Fruit fly (Drosophila melanogaster) whole organism, larva: ENCODE measurements around the gene CG7488.

Experiments used
- noc ChIP-seq: fragments of 200-800 bp; sonication (Bioruptor generic); optimal IDR thresholded peaks from 3 replicates; lab custom pipeline; 2019; ENCODE audit warnings: missing biosample characterization, mild to moderate bottlenecking, missing genetic modification characterization, moderate library complexity

The CG7488 gene

DNA sequence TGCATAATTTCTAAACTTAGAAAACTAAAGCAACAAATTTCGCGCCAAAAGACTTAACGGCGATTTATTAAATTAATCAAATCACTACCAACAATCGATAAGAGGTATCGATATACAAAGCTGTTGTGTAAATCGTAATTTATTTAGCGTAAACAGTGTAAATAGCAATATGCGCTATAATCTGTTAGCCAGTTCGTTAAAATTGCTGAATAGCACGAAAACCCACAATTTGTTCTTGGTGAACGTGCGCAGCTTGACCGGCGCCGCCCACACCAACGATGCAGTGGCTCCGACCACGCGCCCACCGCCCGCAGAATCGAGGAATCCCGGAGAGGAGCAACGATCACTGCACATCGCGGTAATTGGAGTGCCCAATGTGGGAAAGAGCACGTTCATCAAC lies at the start of gene CG7488:
CG7488 (plus strand) TSS at position 99 of the 400 bp plus-strand sequence.
- TF ChIP-seq noc (tag; lab: Kevin White, UChicago): no peak

DNA sequence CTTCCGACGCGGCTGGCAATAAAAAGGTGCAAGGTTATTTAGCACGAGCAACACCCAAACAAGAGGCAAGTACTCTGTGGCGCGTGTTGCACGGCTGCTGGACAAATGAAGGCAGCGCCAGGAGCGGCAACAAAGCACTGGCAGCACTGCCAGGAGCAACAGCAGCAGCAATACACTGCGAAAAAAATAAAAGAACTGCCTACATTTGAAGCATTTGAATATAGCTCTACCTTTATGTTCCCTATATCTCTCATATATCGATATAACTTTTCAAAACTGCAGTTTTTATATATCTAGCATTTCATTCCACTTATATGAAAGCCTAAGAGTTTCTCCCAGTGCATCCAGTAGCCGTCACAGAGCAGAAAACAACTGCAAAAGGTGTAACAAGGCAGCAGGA lies 38.0 kb upstream of the CG7488 start:
- TF ChIP-seq noc (tag; lab: Kevin White, UChicago): no peak

DNA sequence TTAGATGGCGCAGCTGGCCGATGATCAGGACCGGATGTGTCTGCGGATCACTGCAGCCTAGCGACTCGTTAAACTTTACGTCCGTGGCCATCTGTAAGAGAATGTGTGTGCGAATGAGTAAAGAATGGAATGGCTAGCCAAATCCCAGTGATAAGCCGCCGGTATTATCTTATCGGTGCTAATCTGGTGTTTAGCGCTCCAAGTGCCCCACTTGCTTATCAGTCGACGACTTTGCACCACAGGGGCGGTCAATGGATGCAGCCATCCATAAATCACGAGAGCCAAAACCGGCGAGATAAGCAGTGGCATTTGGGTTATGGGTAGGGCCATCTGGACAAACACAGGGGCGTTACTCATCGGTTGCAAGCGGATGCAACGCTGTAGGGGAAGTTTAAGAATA lies 35.2 kb upstream of the CG7488 start:
- TF ChIP-seq noc (tag; lab: Kevin White, UChicago): peak; percentile 55

DNA sequence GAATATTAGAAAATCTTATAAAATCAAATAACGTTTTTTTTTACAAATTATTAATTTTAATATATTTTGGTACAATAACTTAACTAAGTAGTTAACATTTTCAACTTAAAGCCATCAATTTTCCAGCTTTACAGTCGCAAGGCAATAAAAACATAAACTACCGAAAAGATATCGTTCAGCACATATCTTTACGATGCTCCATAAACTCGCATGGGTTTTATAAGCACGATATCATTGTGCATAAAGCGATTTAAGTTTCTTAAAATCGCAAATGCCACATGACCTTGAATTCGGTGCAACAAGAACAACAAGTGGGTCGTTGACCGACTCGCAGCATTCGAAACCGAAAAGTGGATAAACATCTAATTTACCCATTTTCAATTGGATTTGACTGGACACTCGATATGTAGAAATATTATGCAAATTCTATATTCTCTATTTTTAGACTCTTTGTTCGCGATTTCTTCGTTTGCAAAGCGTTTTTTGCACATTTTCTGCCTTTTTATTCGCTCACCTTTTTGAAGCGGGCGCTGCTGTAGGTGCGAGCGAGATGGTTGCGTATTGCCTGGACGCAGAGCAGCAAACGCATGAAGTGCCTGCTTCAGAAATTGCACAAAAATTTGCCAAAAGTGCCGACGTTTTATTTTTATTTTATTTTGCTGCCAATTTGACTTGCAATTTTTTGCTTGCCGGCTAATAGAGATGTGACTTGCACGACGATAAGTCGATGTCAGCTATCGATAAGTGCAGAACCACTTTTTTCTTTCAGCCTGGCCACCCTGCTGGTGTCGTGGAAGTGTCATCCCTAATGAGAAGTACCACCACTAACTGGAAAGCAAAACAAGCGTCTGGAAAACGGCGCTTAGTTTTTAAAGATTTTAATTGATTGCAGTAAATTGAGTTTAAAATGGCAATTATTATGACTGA lies 34.2 kb upstream of the CG7488 start, which contains the start of gene Spc25:
Spc25 (plus strand) TSS at position 817 of the 927 bp plus-strand sequence.
- TF ChIP-seq noc (tag; lab: Kevin White, UChicago): no peak

DNA sequence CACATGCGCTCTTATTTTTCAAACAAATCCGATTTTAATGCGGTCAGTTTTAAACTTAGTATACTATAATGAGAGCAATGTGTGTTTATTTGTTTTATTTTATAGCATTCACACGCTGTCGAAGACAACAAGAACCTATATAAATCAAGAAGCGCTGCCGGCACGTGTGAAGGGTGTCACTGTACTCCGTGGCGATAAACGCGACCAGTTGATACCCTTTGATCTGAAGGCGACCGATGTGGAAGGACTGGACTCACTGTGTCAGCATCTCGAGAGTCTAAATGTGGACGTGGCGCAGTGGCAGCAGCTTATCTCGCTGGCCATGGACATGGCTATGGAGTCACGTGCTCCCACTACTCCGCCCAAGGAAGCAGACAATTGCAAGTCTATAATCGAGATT lies 32.8 kb upstream of the CG7488 start:
- TF ChIP-seq noc (tag; lab: Kevin White, UChicago): no peak

DNA sequence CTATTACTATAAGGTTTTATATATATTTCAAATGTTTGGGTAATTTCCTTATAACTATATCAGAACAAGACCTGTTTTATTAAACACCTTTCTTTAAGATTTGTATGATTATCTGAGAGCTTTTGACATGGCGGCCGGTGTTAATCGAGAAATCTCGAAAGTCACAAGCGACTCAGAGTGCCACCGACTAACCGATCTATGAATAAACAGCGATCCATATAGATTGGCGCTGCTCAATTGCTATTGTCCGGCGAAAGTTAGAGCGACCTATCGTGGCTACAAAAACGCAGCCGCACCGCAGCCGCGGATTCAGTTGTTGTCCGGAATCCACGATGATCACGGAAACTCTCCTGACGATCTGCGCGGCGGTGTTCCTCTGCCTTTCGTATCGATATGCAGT lies 31.9 kb upstream of the CG7488 start, which contains the start of gene Cyp304a1:
Cyp304a1 (plus strand) TSS at position 301 of the 400 bp plus-strand sequence.
- TF ChIP-seq noc (tag; lab: Kevin White, UChicago): no peak

DNA sequence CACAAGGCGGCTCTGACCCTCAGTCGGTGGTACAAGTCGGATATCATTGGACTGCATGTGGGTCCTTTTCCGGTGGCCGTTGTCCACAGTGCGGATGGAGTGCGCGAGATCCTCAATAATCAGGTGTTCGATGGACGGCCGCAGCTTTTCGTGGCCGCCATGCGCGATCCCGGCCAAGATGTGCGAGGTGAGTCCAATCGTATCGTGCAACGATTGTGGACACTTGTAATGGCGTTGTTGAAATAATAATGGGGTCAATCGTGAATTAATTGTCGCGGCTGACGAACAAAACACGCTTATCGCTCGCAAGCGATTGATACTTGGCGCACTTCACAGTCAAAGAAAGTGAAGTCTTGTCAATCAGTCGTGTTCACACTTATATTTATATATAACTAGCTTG lies 31.4 kb upstream of the CG7488 start:
- no peak for TF ChIP-seq noc (tag; lab: Kevin White, UChicago)

DNA sequence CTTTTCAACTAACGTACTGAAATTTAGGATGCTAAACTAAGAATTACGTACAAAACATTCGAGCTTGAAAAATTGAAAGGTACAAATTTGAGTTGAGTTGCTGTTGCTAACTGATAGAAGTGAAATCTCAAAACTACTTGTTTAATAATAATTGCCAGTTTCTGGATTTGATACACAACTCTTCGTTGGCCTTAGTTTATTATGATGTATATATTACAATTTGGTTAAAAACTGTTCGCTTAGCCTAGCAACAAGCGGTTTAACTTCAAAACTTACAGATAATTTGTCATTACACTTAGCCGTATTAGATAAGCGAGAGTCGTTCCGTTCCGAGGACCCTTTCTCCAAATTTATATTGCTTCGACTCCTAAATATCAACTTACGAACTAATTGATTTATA lies 27.8 kb upstream of the CG7488 start, which contains the start of the genes CG14384 and grsm:
CG14384 (minus strand) TSS at position 101 of the 400 bp plus-strand sequence.
grsm (minus strand) TSS at position 101 of the 400 bp plus-strand sequence.
- TF ChIP-seq noc (tag; lab: Kevin White, UChicago): no peak

DNA sequence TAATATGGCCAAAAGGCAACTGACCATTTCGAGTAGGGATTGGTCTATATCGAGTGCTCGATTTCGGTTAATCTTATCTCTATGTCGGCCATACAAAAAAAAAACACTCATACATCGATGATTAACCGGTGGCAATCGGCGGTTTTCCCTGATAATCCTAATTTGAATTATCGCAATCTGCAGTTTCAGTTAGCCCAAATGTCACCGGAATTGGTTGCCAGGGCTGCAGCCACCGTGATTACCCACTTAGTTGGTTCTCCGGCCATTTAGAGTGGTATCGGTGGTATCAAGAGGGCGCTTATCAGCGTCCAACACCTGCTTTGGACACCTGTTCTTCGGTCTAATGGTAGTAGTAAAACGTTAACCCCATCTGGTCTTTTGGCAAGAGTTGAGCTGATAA lies 23.3 kb upstream of the CG7488 start:
- no peak for TF ChIP-seq noc (tag; lab: Kevin White, UChicago)

DNA sequence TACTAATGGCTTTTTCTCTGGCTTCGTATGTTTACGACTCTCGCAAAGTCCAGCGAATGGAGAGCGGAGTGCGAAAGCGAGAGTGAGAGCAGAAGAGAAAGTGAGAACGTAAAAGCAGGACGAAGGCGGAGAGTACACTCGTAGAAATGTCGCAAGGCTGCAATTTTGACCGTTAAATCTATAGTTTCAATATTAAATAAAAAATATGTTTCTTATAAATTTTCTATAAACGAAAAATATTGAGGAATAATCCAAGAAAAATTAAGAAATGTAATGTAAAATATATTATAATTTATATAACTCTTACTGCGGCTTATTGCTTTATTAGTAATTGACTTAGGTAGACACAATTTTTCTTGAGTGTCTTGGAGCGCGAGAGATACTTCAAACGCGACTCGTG lies 21.0 kb upstream of the CG7488 start:
- TF ChIP-seq noc (tag; lab: Kevin White, UChicago): no peak

DNA sequence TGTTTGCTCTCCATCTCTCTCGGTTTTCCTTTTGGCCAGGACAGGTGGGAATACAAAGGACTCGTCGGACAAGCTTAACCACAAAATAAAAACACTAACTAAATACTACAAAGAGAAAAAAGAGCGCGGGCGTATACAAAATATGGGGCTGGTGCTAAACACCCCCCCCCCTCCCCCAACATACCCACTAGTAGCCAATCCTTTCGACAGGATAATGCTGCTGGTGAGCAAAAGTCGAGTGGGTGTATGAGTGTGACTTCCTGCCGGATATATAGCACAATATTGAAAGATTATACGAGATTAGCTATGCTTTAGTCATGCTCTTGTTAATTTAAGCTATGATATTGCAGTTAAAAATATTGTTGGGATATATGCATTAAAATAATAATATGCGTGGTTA lies 20.2 kb upstream of the CG7488 start:
- no peak for TF ChIP-seq noc (tag; lab: Kevin White, UChicago)

DNA sequence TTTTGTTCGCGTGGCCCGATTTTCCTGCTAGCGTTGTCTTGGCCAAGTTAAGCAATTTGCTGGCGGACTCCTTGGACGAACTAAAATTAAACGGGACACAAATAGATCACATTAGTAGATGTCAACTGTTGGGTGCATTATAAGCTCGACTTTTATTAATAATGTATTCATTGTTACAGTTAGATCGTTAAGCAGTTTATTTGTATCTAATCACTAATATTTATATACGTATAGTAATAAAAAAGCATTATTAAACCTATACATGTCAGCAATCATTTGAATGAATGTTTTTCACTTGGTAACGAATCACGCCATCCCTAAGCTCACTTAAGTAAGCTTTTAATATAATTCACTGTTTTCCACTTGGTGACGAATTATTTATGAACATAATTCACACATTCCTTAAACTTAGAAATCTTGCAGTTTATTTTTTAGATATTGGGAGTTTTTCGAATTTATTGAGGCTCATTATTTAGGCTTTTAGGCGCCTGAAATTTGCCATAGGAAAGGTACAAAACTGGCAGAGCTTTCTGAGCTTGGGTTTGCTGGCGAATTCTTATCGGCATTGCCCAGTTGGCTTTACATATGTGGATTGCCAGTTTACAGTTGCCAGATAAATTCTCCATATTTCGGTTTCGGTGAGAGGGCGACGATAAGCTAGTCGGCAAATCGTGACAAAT lies 17.9 kb upstream of the CG7488 start, which contains the start of the genes CG7381 and CG7091:
CG7381 (minus strand) TSS at position 101 of the 680 bp plus-strand sequence.
CG7091 (plus strand) TSS at position 630 of the 680 bp plus-strand sequence.
- no peak for TF ChIP-seq noc (tag; lab: Kevin White, UChicago)

DNA sequence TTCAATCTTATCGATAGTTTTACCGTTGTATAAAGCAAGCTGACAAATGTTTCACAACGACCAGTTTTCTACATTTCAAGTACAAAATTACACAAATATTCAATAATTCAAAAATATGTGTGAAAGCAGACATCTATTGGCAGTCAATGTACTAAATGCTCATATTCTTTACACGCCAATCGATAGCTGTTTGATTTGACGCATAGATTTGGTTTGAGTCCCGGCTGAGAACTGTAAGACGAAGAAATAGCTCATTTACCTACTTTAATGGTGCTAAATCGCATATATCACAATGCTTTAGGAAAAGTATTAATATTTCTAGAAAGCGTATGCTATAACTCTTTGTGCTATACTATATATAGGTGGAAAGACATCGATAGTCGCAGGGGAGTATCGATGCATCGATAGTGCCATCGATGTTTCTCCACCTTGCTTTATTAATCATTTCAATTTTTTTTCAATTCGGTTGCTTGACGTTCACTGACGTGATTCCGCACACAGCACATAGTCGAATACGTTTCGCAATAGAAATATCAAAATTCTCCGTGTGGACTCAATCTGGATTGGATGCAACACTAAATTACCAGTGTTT lies 14.7 kb upstream of the CG7488 start, which contains the start of gene Paip2:
Paip2 (plus strand) TSS at position 165 of the 592 bp plus-strand sequence.
- no peak for TF ChIP-seq noc (tag; lab: Kevin White, UChicago)

DNA sequence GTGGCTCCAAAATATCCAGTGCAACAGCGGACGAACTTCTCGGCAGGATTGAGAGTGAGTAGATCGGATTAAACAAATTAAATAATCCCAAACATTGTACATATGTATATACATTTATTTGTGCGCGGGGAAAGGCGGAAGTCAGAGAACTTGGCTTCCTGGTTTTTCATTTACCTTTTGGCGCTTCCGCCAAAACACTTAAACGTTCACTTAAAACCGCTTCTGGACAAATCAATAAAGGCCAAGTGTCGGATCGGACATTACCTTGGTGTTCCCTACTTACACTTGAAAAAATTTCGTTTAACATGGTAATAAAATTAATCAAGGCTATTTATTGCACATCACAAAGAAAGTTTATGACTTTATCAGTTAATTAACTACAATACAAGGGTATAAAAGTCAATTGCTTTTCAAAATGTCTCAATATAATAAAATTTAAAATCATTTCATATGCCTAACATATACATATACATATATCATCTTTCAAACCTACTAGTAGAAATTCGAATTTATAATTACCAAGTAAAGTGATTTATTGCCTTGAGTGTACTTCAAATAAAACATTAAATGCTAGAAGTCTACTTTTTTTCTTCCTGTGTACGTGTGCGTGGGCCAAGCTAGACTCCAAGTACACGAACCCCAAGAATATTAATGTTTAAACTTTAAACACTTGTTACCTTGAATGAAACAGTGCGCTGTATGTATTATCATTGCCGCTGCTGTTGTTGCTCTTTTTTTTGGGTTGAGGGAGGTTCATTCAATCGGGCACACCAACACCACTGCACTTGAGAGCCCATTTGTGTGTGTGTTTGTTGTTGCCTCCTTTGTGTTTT lies 13.9 kb upstream of the CG7488 start:
- TF ChIP-seq noc (tag; lab: Kevin White, UChicago): peak; percentile 0
